Fruit fly (Drosophila melanogaster) whole organism, embryonic: ENCODE data around the gene CG12659.
A peak's percentile ranks its signal among the peaks of the same experiment; 100 is the strongest.

Source experiments
- B-H1 ChIP-seq: fragments of 200-800 bp; sonication (Bioruptor generic); IDR thresholded peaks from 3 replicates; pipeline ENCODE4 v1.3.6; 2022; ENCODE audit warnings: missing biosample characterization, missing genetic modification characterization
- CG12155 ChIP-seq: fragments of 200-800 bp; sonication (Bioruptor generic); optimal IDR thresholded peaks from 3 replicates; lab custom pipeline; 2016; ENCODE audit warnings: missing biosample characterization, missing genetic modification characterization
- CG13287 ChIP-seq: fragments of 200-800 bp; sonication (Bioruptor generic); IDR thresholded peaks from 2 replicates; pipeline ENCODE4 v1.3.6; 2022; ENCODE audit warnings: missing biosample characterization, missing genetic modification characterization; ENCODE audit not compliant: partially characterized antibody
- CG1603 ChIP-seq: fragments of 200-800 bp; sonication (Bioruptor generic); optimal IDR thresholded peaks from 2 replicates; lab custom pipeline; 2019; ENCODE audit warnings: missing biosample characterization, mild to moderate bottlenecking, missing genetic modification characterization, moderate library complexity
- CG17359 ChIP-seq: fragments of 200-800 bp; sonication (Bioruptor generic); optimal IDR thresholded peaks from 3 replicates; lab custom pipeline; 2018; ENCODE audit warnings: missing biosample characterization, mild to moderate bottlenecking, missing genetic modification characterization, moderate library complexity
- CG17829 ChIP-seq: fragments of 200-800 bp; optimal IDR thresholded peaks from 2 replicates; lab custom pipeline; 2019; ENCODE audit warnings: missing biosample characterization, mild to moderate bottlenecking, missing genetic modification characterization, moderate library complexity
- CG18011 ChIP-seq: fragments of 200-800 bp; sonication (Bioruptor generic); optimal IDR thresholded peaks from 2 replicates; lab custom pipeline; 2017; ENCODE audit warnings: missing biosample characterization, missing genetic modification characterization, mild to moderate bottlenecking, moderate library complexity, missing genotype
- CG31388 ChIP-seq: fragments of 200-800 bp; sonication (Bioruptor generic); optimal IDR thresholded peaks from 2 replicates; lab custom pipeline; 2016; ENCODE audit warnings: missing biosample characterization, missing genetic modification characterization
- CG34224 ChIP-seq: fragments of 200-800 bp; sonication (Bioruptor generic); IDR thresholded peaks from 3 replicates; pipeline ENCODE4 v1.3.6; 2022; ENCODE audit warnings: missing biosample characterization, missing genetic modification characterization; ENCODE audit not compliant: partially characterized antibody
- CG4404 ChIP-seq: fragments of 200-800 bp; sonication (Bioruptor generic); IDR thresholded peaks from 2 replicates; pipeline ENCODE4 v1.3.6; 2022; ENCODE audit warnings: missing biosample characterization, missing genetic modification characterization
- CG8388 ChIP-seq: fragments of 200-800 bp; sonication (Bioruptor generic); optimal IDR thresholded peaks from 2 replicates; lab custom pipeline; 2019; ENCODE audit warnings: missing biosample characterization, mild to moderate bottlenecking, missing genetic modification characterization, moderate library complexity
- Eip74EF ChIP-seq, 2 experiments: fragments of 200-800 bp in 1 of 2; fragments of >200 bp in 1 of 2; sonication (Bioruptor generic) in 1 of 2; optimal IDR thresholded peaks; 2 replicates each; lab custom pipeline; 2017 to 2019; ENCODE audit warnings: missing biosample characterization in 2 of 2, missing genetic modification characterization in 2 of 2, mild to moderate bottlenecking in 1 of 2, moderate library complexity in 1 of 2
- Elba2 ChIP-seq: fragments of 200-800 bp; sonication (Bioruptor generic); optimal IDR thresholded peaks from 3 replicates; lab custom pipeline; 2016; ENCODE audit warnings: missing biosample characterization, missing genetic modification characterization
- Hey ChIP-seq: fragments of 200-800 bp; sonication (Bioruptor generic); optimal IDR thresholded peaks from 3 replicates; lab custom pipeline; 2018; ENCODE audit warnings: missing biosample characterization, mild to moderate bottlenecking, missing genetic modification characterization
- Hr51 ChIP-seq, 2 experiments: fragments of 200-800 bp; sonication (Bioruptor generic); optimal IDR thresholded peaks; 2 replicates in 1 of 2; 3 replicates in 1 of 2; lab custom pipeline; 2016 to 2018; ENCODE audit warnings: missing biosample characterization in 2 of 2, missing genetic modification characterization in 2 of 2, mild to moderate bottlenecking in 1 of 2, moderate library complexity in 1 of 2
- MBD-R2 ChIP-seq: fragments of 200-800 bp; sonication (Bioruptor generic); IDR thresholded peaks from 2 replicates; pipeline ENCODE4 v1.3.6; 2022; ENCODE audit warnings: missing biosample characterization, missing genetic modification characterization
- Max ChIP-seq: fragments of 200-800 bp; sonication (Bioruptor generic); optimal IDR thresholded peaks from 2 replicates; lab custom pipeline; 2016; ENCODE audit warnings: missing biosample characterization, mild to moderate bottlenecking, missing genetic modification characterization
- Med ChIP-seq: fragments of 200-800 bp; sonication (Bioruptor generic); peaks from one replicate; lab custom pipeline; 2016; ENCODE audit warnings: missing biosample characterization, missing genetic modification characterization, mild to moderate bottlenecking, inconsistent platforms, moderate library complexity
- Nf-YB ChIP-seq: fragments of 200-800 bp; sonication (Bioruptor generic); optimal IDR thresholded peaks from 3 replicates; lab custom pipeline; 2019; ENCODE audit warnings: missing biosample characterization, mild to moderate bottlenecking, missing genetic modification characterization, moderate library complexity
- PHDP ChIP-seq: fragments of 200-800 bp; sonication (Bioruptor generic); optimal IDR thresholded peaks from 3 replicates; lab custom pipeline; 2018; ENCODE audit warnings: missing biosample characterization, mild to moderate bottlenecking, missing genetic modification characterization, moderate library complexity
- Sox100B ChIP-seq: fragments of 200-800 bp; sonication (Bioruptor generic); optimal IDR thresholded peaks from 3 replicates; lab custom pipeline; 2018; ENCODE audit warnings: missing biosample characterization, mild to moderate bottlenecking, missing genetic modification characterization
- Sox102F ChIP-seq: fragments of 200-800 bp; sonication (Bioruptor generic); optimal IDR thresholded peaks from 2 replicates; lab custom pipeline; 2018; ENCODE audit warnings: missing biosample characterization, mild to moderate bottlenecking, missing genetic modification characterization, moderate library complexity
- Trl ChIP-seq, 3 experiments: fragments of >200 bp in 2 of 3; fragments of 200-800 bp in 1 of 3; sonication (Bioruptor generic) in 1 of 3; optimal IDR thresholded peaks; 2 replicates in 1 of 3; 3 replicates in 2 of 3; lab custom pipeline; 2016 to 2017; ENCODE audit warnings: missing biosample characterization in 1 of 3, missing genetic modification characterization in 1 of 3
- cg ChIP-seq: fragments of 200-800 bp; sonication (Bioruptor generic); optimal IDR thresholded peaks from 3 replicates; lab custom pipeline; 2019; ENCODE audit warnings: missing biosample characterization, mild to moderate bottlenecking, missing genetic modification characterization, moderate library complexity
- chinmo ChIP-seq: fragments of 200-800 bp; sonication (Bioruptor generic); IDR thresholded peaks from 4 replicates; pipeline ENCODE4 v1.3.6; 2022; ENCODE audit warnings: missing biosample characterization, missing genetic modification characterization; ENCODE audit not compliant: partially characterized antibody
- crol ChIP-seq: fragments of 200-800 bp; sonication (Bioruptor generic); IDR thresholded peaks from 2 replicates; pipeline ENCODE4 v1.3.6; 2022; ENCODE audit warnings: missing biosample characterization, missing genetic modification characterization
- dimm ChIP-seq: fragments of 200-800 bp; sonication (Bioruptor generic); IDR thresholded peaks from 2 replicates; pipeline ENCODE4 v1.3.6; 2022; ENCODE audit warnings: missing biosample characterization, missing genetic modification characterization
- emc ChIP-seq: fragments of 200-800 bp; sonication (Bioruptor generic); optimal IDR thresholded peaks from 2 replicates; lab custom pipeline; 2016; ENCODE audit warnings: missing biosample characterization, missing genetic modification characterization
- esg ChIP-seq: fragments of 200-800 bp; sonication (Bioruptor generic); conservative IDR thresholded peaks from 2 replicates; pipeline ENCODE4 v1.3.6; 2022; ENCODE audit warnings: missing biosample characterization, missing genetic modification characterization
- fd64A ChIP-seq: fragments of 200-800 bp; sonication (Bioruptor generic); optimal IDR thresholded peaks from 3 replicates; lab custom pipeline; 2018; ENCODE audit warnings: missing biosample characterization, mild to moderate bottlenecking, missing genetic modification characterization
- grau ChIP-seq: fragments of 200-800 bp; optimal IDR thresholded peaks from 3 replicates; lab custom pipeline; 2019; ENCODE audit warnings: missing biosample characterization, mild to moderate bottlenecking, missing genetic modification characterization, moderate library complexity
- insv ChIP-seq, 2 experiments: fragments of 200-800 bp; sonication (Bioruptor generic); optimal IDR thresholded peaks; 3 replicates each; lab custom pipeline; 2016 to 2018; ENCODE audit warnings: missing biosample characterization in 2 of 2, missing genetic modification characterization in 2 of 2
- lbe ChIP-seq: fragments of 200-800 bp; sonication (Bioruptor generic); optimal IDR thresholded peaks from 2 replicates; lab custom pipeline; 2016; ENCODE audit warnings: missing biosample characterization, mild to moderate bottlenecking, missing genetic modification characterization
- nerfin-2 ChIP-seq: fragments of 200-800 bp; sonication (Bioruptor generic); IDR thresholded peaks from 2 replicates; pipeline ENCODE4 v1.3.6; 2022; ENCODE audit warnings: missing biosample characterization, missing genetic modification characterization; ENCODE audit not compliant: partially characterized antibody
- nom ChIP-seq: fragments of 200-800 bp; sonication (Bioruptor generic); optimal IDR thresholded peaks from 2 replicates; lab custom pipeline; 2017; ENCODE audit warnings: missing biosample characterization, missing genetic modification characterization, mild to moderate bottlenecking, moderate library complexity, missing genetic modification reagents
- org-1 ChIP-seq: fragments of 200-800 bp; sonication (Bioruptor generic); optimal IDR thresholded peaks from 2 replicates; lab custom pipeline; 2017; ENCODE audit warnings: missing biosample characterization, missing genetic modification characterization
- pfk ChIP-seq: fragments of 200-800 bp; sonication (Bioruptor generic); optimal IDR thresholded peaks from 2 replicates; lab custom pipeline; 2018; ENCODE audit warnings: missing biosample characterization, mild to moderate bottlenecking, missing genetic modification characterization, moderate library complexity
- prd ChIP-seq, 3 experiments: fragments of >200 bp in 2 of 3; fragments of 200-800 bp in 1 of 3; sonication (Bioruptor generic) in 1 of 3; optimal IDR thresholded peaks in 2 of 3; IDR thresholded peaks in 1 of 3; 2 replicates in 2 of 3; 3 replicates in 1 of 3; pipeline versions ENCODE4 v1.3.6 to Lab custom; 2017 to 2022; ENCODE audit warnings: missing biosample characterization in 1 of 3, missing genetic modification characterization in 1 of 3
- sna ChIP-seq: fragments of 200-800 bp; sonication (Bioruptor generic); IDR thresholded peaks from 2 replicates; pipeline ENCODE4 v1.3.6; 2022; ENCODE audit warnings: missing biosample characterization, missing genetic modification characterization; ENCODE audit not compliant: partially characterized antibody
- so ChIP-seq: fragments of 200-800 bp; sonication (Bioruptor generic); IDR thresholded peaks from 3 replicates; pipeline ENCODE4 v1.3.6; 2022; ENCODE audit warnings: missing biosample characterization, missing genetic modification characterization
- sqz ChIP-seq: fragments of 200-800 bp; sonication (Bioruptor generic); optimal IDR thresholded peaks from 3 replicates; lab custom pipeline; 2018; ENCODE audit warnings: missing biosample characterization, mild to moderate bottlenecking, missing genetic modification characterization
- tll ChIP-seq, 2 experiments: fragments of 200-800 bp in 1 of 2; fragments of >200 bp in 1 of 2; sonication (Bioruptor generic) in 1 of 2; optimal IDR thresholded peaks; 2 replicates each; lab custom pipeline; 2017 to 2019; ENCODE audit warnings: missing biosample characterization in 2 of 2, missing genetic modification characterization in 2 of 2, mild to moderate bottlenecking in 1 of 2, moderate library complexity in 1 of 2
- unpg ChIP-seq: fragments of 200-800 bp; sonication (Bioruptor generic); optimal IDR thresholded peaks from 3 replicates; lab custom pipeline; 2018; ENCODE audit warnings: missing biosample characterization, mild to moderate bottlenecking, missing genetic modification characterization, moderate library complexity
- wdn ChIP-seq: fragments of 200-800 bp; sonication (Bioruptor generic); IDR thresholded peaks from 2 replicates; pipeline ENCODE4 v1.3.6; 2022; ENCODE audit warnings: missing biosample characterization, missing genetic modification characterization
- wor ChIP-seq: fragments of 200-800 bp; sonication (Bioruptor generic); IDR thresholded peaks from 2 replicates; pipeline ENCODE4 v1.3.6; 2022; ENCODE audit warnings: missing biosample characterization, missing genetic modification characterization

CG12659 gene

dm6 chrX:8592437-8593158 lies 1.1 kb upstream of the CG12659 start (continued):
- no peak for TF ChIP-seq Max (GFP tag; lab: Kevin White, UChicago)
- TF ChIP-seq MBD-R2, result no peak
- TF ChIP-seq chinmo (GFP tag; lab: Robert Waterston, UW), result 0 out of 4 replicates have a peak, but pooled peaks have one; percentile 45
- TF ChIP-seq B-H1 (GFP tag; lab: Robert Waterston, UW), result no peak
- TF ChIP-seq insv (GFP tag; optimal IDR thresholded peaks at IDR 0.05; lab: Kevin White, UChicago), result peak; percentile 75 to 94
- TF ChIP-seq sna (GFP tag; lab: Robert Waterston, UW), result no peak
- TF ChIP-seq PHDP (tag; lab: Kevin White, UChicago), result no peak
- TF ChIP-seq CG17829 (tag; lab: Kevin White, UChicago), result no peak
- TF ChIP-seq CG18011, result no peak
- peak; percentile 78 for TF ChIP-seq grau (tag; lab: Kevin White, UChicago)
- no peak for TF ChIP-seq CG1603 (tag; lab: Kevin White, UChicago)
- no peak for TF ChIP-seq fd64A (GFP tag; lab: Kevin White, UChicago)
- peak; percentile 55 for TF ChIP-seq cg
- TF ChIP-seq CG17359 (tag; lab: Kevin White, UChicago), result peak; percentile 23
- no peak for TF ChIP-seq unpg (GFP tag; lab: Kevin White, UChicago)
- peak; percentile 97 for TF ChIP-seq nom (GFP tag; lab: Kevin White, UChicago)
- no peak for TF ChIP-seq CG8388 (GFP tag; lab: Kevin White, UChicago)
- peak in 1 of 2 experiments; percentile 65 for TF ChIP-seq Eip74EF (GFP tag; optimal IDR thresholded peaks at IDR 0.05; lab: Kevin White, UChicago)
- TF ChIP-seq sqz (GFP tag; lab: Kevin White, UChicago), result peak; percentile 23
- TF ChIP-seq crol, result peak; percentile 83
- no peak for TF ChIP-seq wdn (GFP tag; lab: Robert Waterston, UW)
- TF ChIP-seq Elba2 (GFP tag; lab: Kevin White, UChicago), result peak; percentile 35
- TF ChIP-seq pfk (GFP tag; lab: Kevin White, UChicago), result no peak

dm6 chrX:8588607-8589171 lies 2.8 kb downstream of the CG12659 start, which contains the start of gene CG12081:
TSS of gene CG12081 (plus strand) at chrX:8588811.
- TF ChIP-seq wor, result no peak
- TF ChIP-seq esg (GFP tag; lab: Robert Waterston, UW), result no peak
- TF ChIP-seq nerfin-2 (GFP tag; lab: Robert Waterston, UW), result peak; percentile 85
- no peak for TF ChIP-seq Hr51 (GFP tag; optimal IDR thresholded peaks at IDR 0.05; lab: Kevin White, UChicago)
- no peak for TF ChIP-seq emc (GFP tag; lab: Kevin White, UChicago)
- TF ChIP-seq sqz (GFP tag; lab: Kevin White, UChicago), result no peak
- TF ChIP-seq Sox102F (GFP tag; lab: Kevin White, UChicago), result no peak
- TF ChIP-seq PHDP (tag; lab: Kevin White, UChicago), result no peak
- TF ChIP-seq Med (GFP tag; lab: Kevin White, UChicago), result peak; percentile 83
- TF ChIP-seq so (GFP tag; lab: Robert Waterston, UW), result no peak
- TF ChIP-seq cg, result peak; percentile 33
- TF ChIP-seq dimm (GFP tag; lab: Robert Waterston, UW), result no peak
- TF ChIP-seq Hey (tag; lab: Kevin White, UChicago), result no peak
- TF ChIP-seq tll (GFP tag; optimal IDR thresholded peaks at IDR 0.05; lab: Kevin White, UChicago), result no peak
- no peak for TF ChIP-seq org-1 (GFP tag; lab: Kevin White, UChicago)
- TF ChIP-seq CG31388, result no peak
- no peak for TF ChIP-seq Trl (optimal IDR thresholded peaks at IDR 0.05; lab: Kevin White, UChicago)
- no peak for TF ChIP-seq Trl (GFP tag; optimal IDR thresholded peaks at IDR 0.05; lab: Kevin White, UChicago)
- no peak for TF ChIP-seq CG12155 (GFP tag; lab: Kevin White, UChicago)
- TF ChIP-seq lbe, result no peak
- TF ChIP-seq Sox100B (GFP tag; lab: Kevin White, UChicago), result no peak
- TF ChIP-seq CG13287, result peak; percentile 92
- no peak for TF ChIP-seq Nf-YB
- TF ChIP-seq CG4404 (GFP tag; lab: Robert Waterston, UW), result no peak
- TF ChIP-seq CG34224 (GFP tag; lab: Robert Waterston, UW), result peak; percentile 87
- no peak for TF ChIP-seq prd (optimal IDR thresholded peaks at IDR 0.05; lab: Kevin White, UChicago)
- TF ChIP-seq prd (GFP tag; IDR thresholded peaks at IDR 0.05; lab: Robert Waterston, UW), result no peak
- TF ChIP-seq crol, result peak; percentile 78
